Worm (Caenorhabditis elegans): ENCODE data around the gene F23H12.3.

Gene F23H12.3

DNA sequence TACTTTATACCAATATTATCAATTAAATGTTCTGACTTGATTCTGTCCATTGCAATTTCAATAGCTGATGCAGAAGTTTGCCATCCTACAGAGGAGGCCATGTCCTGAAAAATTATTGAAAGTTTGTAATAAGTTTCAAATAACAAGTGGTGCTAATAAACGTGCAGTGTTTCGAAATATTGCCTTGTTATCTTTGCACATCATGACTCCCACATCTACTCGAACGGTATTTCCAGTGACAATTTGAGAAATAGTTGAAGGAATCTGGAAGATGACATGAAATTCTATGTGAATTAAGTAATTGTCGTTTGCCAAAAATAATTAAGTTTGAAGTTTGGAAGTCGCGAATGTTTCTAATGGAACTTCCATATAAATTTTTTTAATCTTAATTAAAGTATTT lies 24.5 kb downstream of the F23H12.3 start, which contains the start of gene gcy-13:
gcy-13 (minus strand) TSS at position 101 of the 400 bp plus-strand sequence.
- TF ChIP-seq Y53F4B.3 (GFP tag; IDR thresholded peaks at IDR 0.05): no peak
- TF ChIP-seq hlh-12 (tag; optimal IDR thresholded peaks at IDR 0.05): no peak
- TF ChIP-seq F55B11.4 (tag; optimal IDR thresholded peaks at IDR 0.05; ENCODE audit: borderline replicate concordance, insufficient read depth): no peak
- TF ChIP-seq efl-1 (GFP tag; optimal IDR thresholded peaks at IDR 0.05): no peak
- no peak for TF ChIP-seq ztf-3 (GFP tag; optimal IDR thresholded peaks at IDR 0.05)
- TF ChIP-seq C06A6.2 (GFP tag; conservative IDR thresholded peaks at IDR 0.05): no peak
- TF ChIP-seq repo-1 (tag; optimal IDR thresholded peaks at IDR 0.05): no peak
- no peak for TF ChIP-seq chd-7 (tag; optimal IDR thresholded peaks at IDR 0.05)
- no peak for TF ChIP-seq lir-1 (GFP tag; conservative IDR thresholded peaks at IDR 0.05)
- no peak for TF ChIP-seq let-607 (tag; optimal IDR thresholded peaks at IDR 0.05)
- no peak for TF ChIP-seq unc-130 (GFP tag; optimal IDR thresholded peaks at IDR 0.05)
- no peak for TF ChIP-seq lin-54 (GFP tag; optimal IDR thresholded peaks at IDR 0.05)
- TF ChIP-seq ztf-22 (GFP tag; optimal IDR thresholded peaks at IDR 0.05): no peak
- TF ChIP-seq snpc-3.4 (tag; optimal IDR thresholded peaks at IDR 0.05): no peak
- TF ChIP-seq dpl-1 (GFP tag; optimal IDR thresholded peaks at IDR 0.05): no peak
- no peak for TF ChIP-seq zfh-2 (GFP tag; conservative IDR thresholded peaks at IDR 0.05)
- no peak for TF ChIP-seq F37B4.10 (GFP tag; IDR thresholded peaks at IDR 0.05)
- TF ChIP-seq sptf-2 (GFP tag; optimal IDR thresholded peaks at IDR 0.05): no peak
- no peak for TF ChIP-seq zim-3 (tag; optimal IDR thresholded peaks at IDR 0.05)
- no peak for TF ChIP-seq ztf-28 (GFP tag; IDR thresholded peaks at IDR 0.05)

- TF ChIP-seq cebp-2 (GFP tag; IDR thresholded peaks at IDR 0.05) (no peak), madf-6 (GFP tag; IDR thresholded peaks at IDR 0.05) (no peak)
Observed at ce11 chrV:12371386-12371785, 26.4 kb downstream of the F23H12.3 start, which contains the start of gene F23H12.7. Gene F23H12.7, plus strand, starts transcription at chrV:12371686.

DNA sequence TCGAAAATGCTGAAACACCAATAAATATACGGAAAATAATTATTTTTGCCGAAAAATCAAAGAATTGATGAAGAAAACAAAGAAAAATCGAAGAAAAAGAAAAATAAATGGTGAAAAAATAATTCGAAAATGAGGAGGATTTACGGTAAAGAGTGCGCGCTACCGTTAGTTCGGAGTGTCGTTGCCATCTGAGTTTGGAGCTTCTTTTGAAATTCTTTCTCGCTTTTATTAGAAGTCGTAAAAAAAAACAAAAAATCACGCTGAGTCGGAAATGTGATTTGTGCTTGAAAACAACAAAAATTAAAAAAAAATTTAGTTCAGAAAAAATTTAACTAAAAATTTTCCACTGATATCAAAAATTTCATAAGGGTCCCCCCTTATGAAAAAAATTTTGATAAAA lies 29.3 kb downstream of the F23H12.3 start, which contains the start of gene F23H12.10:
F23H12.10 (minus strand) TSS at position 12 of the 400 bp plus-strand sequence.
- peak; percentile 55; the same call in 1 of the 2 replicates for TF ChIP-seq attf-3 (GFP tag; conservative IDR thresholded peaks at IDR 0.05)

- TF ChIP-seq lin-35 (GFP tag; optimal IDR thresholded peaks at IDR 0.05) (no peak), lin-40 (tag; optimal IDR thresholded peaks at IDR 0.05) (no peak), lir-1 (GFP tag; conservative IDR thresholded peaks at IDR 0.05) (no peak), mxl-1 (tag; optimal IDR thresholded peaks at IDR 0.05) (no peak), F57A8.1 (GFP tag; optimal IDR thresholded peaks at IDR 0.05) (no peak), F33H1.4 (GFP tag; IDR thresholded peaks at IDR 0.05) (no peak), Y67H2A.10 (GFP tag; conservative IDR thresholded peaks at IDR 0.05) (no peak), hmg-1.2 (GFP tag; IDR thresholded peaks at IDR 0.05) (no peak), lin-54 (GFP tag; optimal IDR thresholded peaks at IDR 0.05) (no peak), dox-1 (GFP tag; IDR thresholded peaks at IDR 0.05) (no peak), sea-2 (GFP tag; IDR thresholded peaks at IDR 0.05) (no peak), hlh-26 (GFP tag; conservative IDR thresholded peaks at IDR 0.05) (no peak), K11D2.4 (GFP tag; IDR thresholded peaks at IDR 0.05) (no peak)
Observed at ce11 chrV:12377256-12377655, 32.3 kb downstream of the F23H12.3 start, which contains the start of gene K01D12.1. Gene K01D12.1, plus strand, starts transcription at chrV:12377556.
